Worm (Caenorhabditis elegans) whole organism, young adult: ENCODE measurements around the gene ccch-2.
"Not testable (repeated sequence)": the region's sequence is repeated elsewhere in the genome, so short reads cannot be mapped to it uniquely, and the experiment has no call there.

ENCODE experiments used
- F10E7.11 ChIP-seq: sonication (generic microtip); optimal IDR thresholded peaks from 2 replicates; lab custom pipeline; 2017; ENCODE audit warnings: mild to moderate bottlenecking, missing genetic modification characterization, moderate library complexity, missing compliant biosample characterization
- F49E8.2 ChIP-seq: sonication (generic microtip); optimal IDR thresholded peaks from 3 replicates; lab custom pipeline; 2017; ENCODE audit warnings: missing genetic modification characterization, mild to moderate bottlenecking, missing compliant biosample characterization, antibody characterized with exemption, moderate library complexity; ENCODE audit not compliant: insufficient read depth
- ama-1 ChIP-seq, 3 experiments: fragments of 150-350 bp in 1 of 3; sonication (generic microtip) in 2 of 3; optimal IDR thresholded peaks; 2 replicates each; lab custom pipeline; 2014 to 2018; ENCODE audit warnings: missing biosample characterization in 2 of 3, missing genetic modification characterization in 2 of 3, missing genetic modification reagents in 2 of 3
- bed-2 ChIP-seq: fragments of 200-800 bp; sonication (Bioruptor generic); IDR thresholded peaks from 2 replicates; pipeline ENCODE4 v1.3.6; 2022; ENCODE audit warnings: missing genetic modification reagents, missing genetic modification characterization, missing compliant biosample characterization
- him-1 ChIP-seq: sonication (generic microtip); optimal IDR thresholded peaks from 2 replicates; lab custom pipeline; 2016; ENCODE audit warnings: missing genotype, missing genetic modification reagents, missing genetic modification characterization, missing compliant biosample characterization
- madf-8 ChIP-seq: fragments of 200-800 bp; sonication (Bioruptor generic); conservative IDR thresholded peaks from 2 replicates; pipeline ENCODE4 v1.3.6; 2022; ENCODE audit warnings: missing genetic modification reagents, missing genetic modification characterization, missing compliant biosample characterization
- mxl-1 ChIP-seq: sonication (generic microtip); optimal IDR thresholded peaks from 2 replicates; lab custom pipeline; 2016; ENCODE audit warnings: missing genetic modification characterization, missing compliant biosample characterization
- nfya-1 ChIP-seq: sonication (generic microtip); optimal IDR thresholded peaks from 2 replicates; lab custom pipeline; 2017; ENCODE audit warnings: antibody characterized with exemption, missing compliant biosample characterization, missing genetic modification characterization, borderline replicate concordance; ENCODE audit not compliant: insufficient read depth
- unc-62 ChIP-seq: fragments of 150-350 bp; optimal IDR thresholded peaks from 2 replicates; lab custom pipeline; 2014; ENCODE audit warnings: missing biosample characterization, missing genetic modification reagents, missing genetic modification characterization

- TF ChIP-seq bed-2 (GFP tag; lab: Robert Waterston, UW); him-1; F10E7.11 (tag; lab: Kevin White, UChicago); unc-62 (GFP tag; lab: Kevin White, UChicago); F49E8.2 (tag; lab: Kevin White, UChicago); mxl-1 (tag; lab: Kevin White, UChicago); ama-1 (optimal IDR thresholded peaks at IDR 0.05; lab: Kevin White, UChicago); ama-1 (GFP tag; optimal IDR thresholded peaks at IDR 0.05; lab: Kevin White, UChicago); madf-8 (GFP tag; lab: Robert Waterston, UW); nfya-1 (tag; lab: Kevin White, UChicago): not testable (repeated sequence)
Observed at ce11 chrIV:16260262-16260661, 17.7 kb upstream of the ccch-2 start.
